Worm (Caenorhabditis elegans): ENCODE results near the gene nep-9.

ce11 chrII:3447906-3448305 lies 48.8 kb upstream of the nep-9 start, which contains the start of gene C16C8.21:
- no peak for TF ChIP-seq hmg-4 (GFP tag; optimal IDR thresholded peaks at IDR 0.05)
- TF ChIP-seq ama-1 (optimal IDR thresholded peaks at IDR 0.05) = no peak
- TF ChIP-seq tbx-37 (GFP tag; conservative IDR thresholded peaks at IDR 0.05) = no peak
- no peak for TF ChIP-seq aly-1 (tag; optimal IDR thresholded peaks at IDR 0.05)
- TF ChIP-seq sea-1 (GFP tag; conservative IDR thresholded peaks at IDR 0.05) = no peak
- no peak for TF ChIP-seq tbx-11 (GFP tag; IDR thresholded peaks at IDR 0.05)
- TF ChIP-seq ceh-13 (GFP tag; optimal IDR thresholded peaks at IDR 0.05) = no peak
- TF ChIP-seq ceh-36 (tag; optimal IDR thresholded peaks at IDR 0.05) = no peak
- no peak for TF ChIP-seq ets-7 (tag; optimal IDR thresholded peaks at IDR 0.05)
- no peak for TF ChIP-seq tra-4 (tag; optimal IDR thresholded peaks at IDR 0.05)
- TF ChIP-seq pes-1 (GFP tag; IDR thresholded peaks at IDR 0.05) = no peak

Measured in whole organism, early embryonic.